Fruit fly (Drosophila melanogaster) whole organism, embryonic: Measurements from ENCODE around the gene CG43136.

Experiments used
- Awh ChIP-seq: fragments of 200-800 bp; sonication (Bioruptor generic); IDR thresholded peaks from 2 replicates; pipeline ENCODE4, ENCODE4 v1.3.6; 2022; ENCODE audit warnings: missing biosample characterization, missing genetic modification characterization
- B-H1 ChIP-seq: fragments of 200-800 bp; sonication (Bioruptor generic); IDR thresholded peaks from 3 replicates; pipeline ENCODE4 v1.3.6; 2022; ENCODE audit warnings: missing biosample characterization, missing genetic modification characterization
- Bgb ChIP-seq: fragments of 200-800 bp; sonication (Bioruptor generic); IDR thresholded peaks from 2 replicates; pipeline ENCODE4 v1.3.6; 2022; ENCODE audit warnings: missing biosample characterization, missing genetic modification characterization; ENCODE audit not compliant: partially characterized antibody
- CG11456 ChIP-seq: fragments of 200-800 bp; sonication (Bioruptor generic); IDR thresholded peaks from 3 replicates; pipeline ENCODE4 v1.3.6; 2022; ENCODE audit warnings: missing biosample characterization, missing genetic modification characterization
- CG12299 ChIP-seq: fragments of 200-800 bp; sonication (Bioruptor generic); optimal IDR thresholded peaks from 2 replicates; lab custom pipeline; 2018; ENCODE audit warnings: missing biosample characterization, mild to moderate bottlenecking, missing genetic modification characterization
- CG12659 ChIP-seq: fragments of 200-800 bp; sonication (Bioruptor generic); optimal IDR thresholded peaks from 3 replicates; lab custom pipeline; 2017; ENCODE audit warnings: mild to moderate bottlenecking, missing biosample characterization, missing genetic modification reagents, missing genetic modification characterization
- CG13287 ChIP-seq: fragments of 200-800 bp; sonication (Bioruptor generic); IDR thresholded peaks from 2 replicates; pipeline ENCODE4 v1.3.6; 2022; ENCODE audit warnings: missing biosample characterization, missing genetic modification characterization; ENCODE audit not compliant: partially characterized antibody
- CG14014 ChIP-seq: fragments of 200-800 bp; sonication (Bioruptor generic); IDR thresholded peaks from 2 replicates; pipeline ENCODE4 v1.3.6; 2022; ENCODE audit warnings: missing biosample characterization, missing genetic modification characterization
- CG14050 ChIP-seq: fragments of 200-800 bp; sonication (Bioruptor generic); IDR thresholded peaks from 3 replicates; pipeline ENCODE4 v1.3.6; 2022; ENCODE audit warnings: missing biosample characterization, missing genetic modification characterization
- CG15269 ChIP-seq: fragments of 200-800 bp; sonication (Bioruptor generic); optimal IDR thresholded peaks from 2 replicates; lab custom pipeline; 2018; ENCODE audit warnings: missing biosample characterization, mild to moderate bottlenecking, missing genetic modification characterization, moderate library complexity
- CG18262 ChIP-seq: fragments of 200-800 bp; optimal IDR thresholded peaks from 3 replicates; lab custom pipeline; 2019; ENCODE audit warnings: missing biosample characterization, mild to moderate bottlenecking, missing genetic modification characterization, moderate library complexity
- CG18599 ChIP-seq: fragments of 200-800 bp; sonication (Bioruptor generic); optimal IDR thresholded peaks from 3 replicates; lab custom pipeline; 2017; ENCODE audit warnings: missing biosample characterization, missing genetic modification characterization, mild to moderate bottlenecking, moderate library complexity, missing genetic modification reagents
- CG18764 ChIP-seq: fragments of 200-800 bp; sonication (Bioruptor generic); optimal IDR thresholded peaks from 3 replicates; lab custom pipeline; 2016; ENCODE audit warnings: missing biosample characterization, missing genetic modification characterization
- CG2678 ChIP-seq: fragments of 200-800 bp; sonication (Bioruptor generic); optimal IDR thresholded peaks from 3 replicates; lab custom pipeline; 2019; ENCODE audit warnings: missing biosample characterization, mild to moderate bottlenecking, missing genetic modification characterization, moderate library complexity
- CG2875 ChIP-seq: fragments of 200-800 bp; sonication (Bioruptor generic); optimal IDR thresholded peaks from 2 replicates; lab custom pipeline; 2017; ENCODE audit warnings: missing biosample characterization, mild to moderate bottlenecking, missing genetic modification characterization, missing genetic modification reagents
- CG3726 ChIP-seq: fragments of 200-800 bp; sonication (Bioruptor generic); IDR thresholded peaks from 3 replicates; pipeline ENCODE4, ENCODE4 v1.3.6; 2022; ENCODE audit warnings: missing biosample characterization, missing genetic modification characterization
- CG3838 ChIP-seq: fragments of 200-800 bp; sonication (Bioruptor generic); optimal IDR thresholded peaks from 3 replicates; lab custom pipeline; 2016; ENCODE audit warnings: missing biosample characterization, missing genetic modification characterization
- CG6175 ChIP-seq: fragments of 200-800 bp; sonication (Bioruptor generic); IDR thresholded peaks from 3 replicates; pipeline ENCODE4 v1.3.6; 2022; ENCODE audit warnings: missing biosample characterization, missing genetic modification characterization
- CG6254 ChIP-seq: fragments of 200-800 bp; sonication (Bioruptor generic); optimal IDR thresholded peaks from 3 replicates; lab custom pipeline; 2017; ENCODE audit warnings: mild to moderate bottlenecking, missing biosample characterization, missing genetic modification reagents, missing genetic modification characterization
- CG8290 ChIP-seq, 3 experiments: fragments of 200-800 bp; sonication (Bioruptor generic); optimal IDR thresholded peaks; 2 replicates each; lab custom pipeline; 2016 to 2019; ENCODE audit warnings: missing biosample characterization in 3 of 3, missing genetic modification characterization in 3 of 3, mild to moderate bottlenecking in 2 of 3, moderate library complexity in 1 of 3
- Dbx ChIP-seq: fragments of 200-800 bp; sonication (Bioruptor generic); IDR thresholded peaks from 3 replicates; pipeline ENCODE4 v1.3.6; 2022; ENCODE audit warnings: missing biosample characterization, missing genetic modification characterization
- Hand ChIP-seq: fragments of 200-800 bp; sonication (Bioruptor generic); optimal IDR thresholded peaks from 2 replicates; lab custom pipeline; 2017; ENCODE audit warnings: mild to moderate bottlenecking, missing biosample characterization, missing genetic modification reagents, missing genetic modification characterization
- HmgZ ChIP-seq: fragments of 200-800 bp; sonication (Bioruptor generic); optimal IDR thresholded peaks from 2 replicates; lab custom pipeline; 2018; ENCODE audit warnings: missing biosample characterization, mild to moderate bottlenecking, missing genetic modification characterization
- Hmx ChIP-seq: fragments of 200-800 bp; sonication (Bioruptor generic); optimal IDR thresholded peaks from 2 replicates; lab custom pipeline; 2016; ENCODE audit warnings: missing biosample characterization, missing genetic modification characterization
- Hr51 ChIP-seq, 2 experiments: fragments of 200-800 bp; sonication (Bioruptor generic); optimal IDR thresholded peaks; 2 replicates in 1 of 2; 3 replicates in 1 of 2; lab custom pipeline; 2016 to 2018; ENCODE audit warnings: missing biosample characterization in 2 of 2, missing genetic modification characterization in 2 of 2, mild to moderate bottlenecking in 1 of 2, moderate library complexity in 1 of 2
- Oli ChIP-seq: fragments of 200-800 bp; sonication (Bioruptor generic); optimal IDR thresholded peaks from 2 replicates; lab custom pipeline; 2018; ENCODE audit warnings: missing biosample characterization, mild to moderate bottlenecking, missing genetic modification characterization, moderate library complexity
- Optix ChIP-seq: fragments of 200-800 bp; sonication (Bioruptor generic); IDR thresholded peaks from 3 replicates; pipeline ENCODE4 v1.3.6; 2022; ENCODE audit warnings: missing biosample characterization, missing genetic modification characterization
- PHDP ChIP-seq: fragments of 200-800 bp; sonication (Bioruptor generic); optimal IDR thresholded peaks from 3 replicates; lab custom pipeline; 2018; ENCODE audit warnings: missing biosample characterization, mild to moderate bottlenecking, missing genetic modification characterization, moderate library complexity
- Rfx ChIP-seq: fragments of 200-800 bp; sonication (Bioruptor generic); IDR thresholded peaks from 2 replicates; pipeline ENCODE4 v1.3.6; 2022; ENCODE audit warnings: missing biosample characterization, missing genetic modification characterization
- Sin3A ChIP-seq: fragments of >200 bp; optimal IDR thresholded peaks from 2 replicates; lab custom pipeline; 2018
- ash1 ChIP-seq: fragments of 200-800 bp; sonication (Bioruptor generic); optimal IDR thresholded peaks from 2 replicates; lab custom pipeline; 2018; ENCODE audit warnings: missing biosample characterization, mild to moderate bottlenecking, missing genetic modification characterization
- bigmax ChIP-seq: fragments of 200-800 bp; sonication (Bioruptor generic); optimal IDR thresholded peaks from 2 replicates; lab custom pipeline; 2018; ENCODE audit warnings: missing biosample characterization, mild to moderate bottlenecking, missing genetic modification characterization
- danr ChIP-seq: fragments of 200-800 bp; sonication (Bioruptor generic); IDR thresholded peaks from 2 replicates; pipeline ENCODE4 v1.3.6; 2022; ENCODE audit warnings: missing biosample characterization, missing genetic modification characterization
- eve ChIP-seq, 2 experiments: fragments of >200 bp; optimal IDR thresholded peaks; 2 replicates each; lab custom pipeline; 2017; ENCODE audit warnings: missing biosample characterization in 2 of 2, missing genetic modification characterization in 2 of 2
- eyg ChIP-seq: fragments of 200-800 bp; sonication (Bioruptor generic); optimal IDR thresholded peaks from 3 replicates; lab custom pipeline; 2016; ENCODE audit warnings: missing biosample characterization, missing genetic modification characterization
- fd102C ChIP-seq: fragments of 200-800 bp; sonication (Bioruptor generic); optimal IDR thresholded peaks from 2 replicates; lab custom pipeline; 2018; ENCODE audit warnings: missing biosample characterization, mild to moderate bottlenecking, missing genetic modification characterization, moderate library complexity
- ftz-f1 ChIP-seq: fragments of 200-800 bp; sonication (Bioruptor generic); optimal IDR thresholded peaks from 2 replicates; lab custom pipeline; 2016; ENCODE audit warnings: missing biosample characterization, missing genetic modification characterization
- grau ChIP-seq: fragments of 200-800 bp; optimal IDR thresholded peaks from 3 replicates; lab custom pipeline; 2019; ENCODE audit warnings: missing biosample characterization, mild to moderate bottlenecking, missing genetic modification characterization, moderate library complexity
- ham ChIP-seq: fragments of 200-800 bp; sonication (Bioruptor generic); IDR thresholded peaks from 2 replicates; pipeline ENCODE4 v1.3.6; 2022; ENCODE audit warnings: missing biosample characterization, missing genetic modification characterization
- hb ChIP-seq: fragments of 200-800 bp; sonication (Bioruptor generic); IDR thresholded peaks from 3 replicates; pipeline ENCODE4 v1.3.6; 2022; ENCODE audit warnings: missing biosample characterization, missing genetic modification characterization; ENCODE audit not compliant: partially characterized antibody
- ind ChIP-seq: fragments of 200-800 bp; sonication (Bioruptor generic); optimal IDR thresholded peaks from 3 replicates; lab custom pipeline; 2016; ENCODE audit warnings: missing biosample characterization, missing genetic modification characterization
- jing ChIP-seq: fragments of 200-800 bp; sonication (Bioruptor generic); optimal IDR thresholded peaks from 2 replicates; lab custom pipeline; 2018; ENCODE audit warnings: missing biosample characterization, mild to moderate bottlenecking, missing genetic modification characterization
- kay ChIP-seq: fragments of 200-800 bp; sonication (Bioruptor generic); optimal IDR thresholded peaks from 2 replicates; lab custom pipeline; 2016; ENCODE audit warnings: missing biosample characterization, missing genetic modification characterization
- lilli ChIP-seq: fragments of 200-800 bp; sonication (Bioruptor generic); optimal IDR thresholded peaks from 3 replicates; lab custom pipeline; 2016; ENCODE audit warnings: missing biosample characterization, missing genetic modification characterization
- p53 ChIP-seq: fragments of 200-800 bp; sonication (Bioruptor generic); optimal IDR thresholded peaks from 2 replicates; lab custom pipeline; 2016; ENCODE audit warnings: missing biosample characterization, missing genetic modification characterization
- scrt ChIP-seq: fragments of 200-800 bp; sonication (Bioruptor generic); optimal IDR thresholded peaks from 2 replicates; lab custom pipeline; 2018; ENCODE audit warnings: missing biosample characterization, mild to moderate bottlenecking, missing genetic modification characterization, moderate library complexity
- slbo ChIP-seq: fragments of 200-800 bp; sonication (Bioruptor generic); IDR thresholded peaks from 2 replicates; pipeline ENCODE4 v1.3.6; 2022; ENCODE audit warnings: missing biosample characterization, missing genetic modification characterization
- sug ChIP-seq: fragments of 200-800 bp; optimal IDR thresholded peaks from 2 replicates; lab custom pipeline; 2019; ENCODE audit warnings: missing biosample characterization, mild to moderate bottlenecking, missing genetic modification characterization, moderate library complexity
- tap ChIP-seq: fragments of 200-800 bp; optimal IDR thresholded peaks from 3 replicates; lab custom pipeline; 2019; ENCODE audit warnings: missing biosample characterization, mild to moderate bottlenecking, missing genetic modification characterization, moderate library complexity
- tll ChIP-seq, 2 experiments: fragments of 200-800 bp in 1 of 2; fragments of >200 bp in 1 of 2; sonication (Bioruptor generic) in 1 of 2; optimal IDR thresholded peaks; 2 replicates each; lab custom pipeline; 2017 to 2019; ENCODE audit warnings: missing biosample characterization in 2 of 2, missing genetic modification characterization in 2 of 2, mild to moderate bottlenecking in 1 of 2, moderate library complexity in 1 of 2
- tx ChIP-seq: fragments of 200-800 bp; sonication (Bioruptor generic); optimal IDR thresholded peaks from 2 replicates; lab custom pipeline; 2016; ENCODE audit warnings: missing biosample characterization, missing genetic modification characterization

CG43136 gene

dm6 chrX:5866095-5866494 is 12.5 kb downstream of the CG43136 start (continued):
- 0 out of 3 replicates have a peak, but pooled peaks have one; percentile 61 for TF ChIP-seq CG3726 (GFP tag; lab: Robert Waterston, UW)
- TF ChIP-seq HmgZ (tag; lab: Kevin White, UChicago): no peak
- no peak for TF ChIP-seq tll (GFP tag; optimal IDR thresholded peaks at IDR 0.05; lab: Kevin White, UChicago)
- TF ChIP-seq Sin3A (lab: Kevin White, UChicago): no peak
- TF ChIP-seq hb (GFP tag; lab: Robert Waterston, UW): no peak
- peak; percentile 2 for TF ChIP-seq PHDP
- TF ChIP-seq Optix: no peak
- no peak for TF ChIP-seq CG6254 (GFP tag; lab: Kevin White, UChicago)
- no peak for TF ChIP-seq CG8290 (GFP tag; optimal IDR thresholded peaks at IDR 0.05; lab: Kevin White, UChicago)
- TF ChIP-seq CG8290 (tag; optimal IDR thresholded peaks at IDR 0.05; lab: Kevin White, UChicago): peak in 1 of 2 experiments; percentile 73
- TF ChIP-seq CG6175: no peak
- no peak for TF ChIP-seq p53
- peak; percentile 19 for TF ChIP-seq CG15269 (tag; lab: Kevin White, UChicago)
- TF ChIP-seq CG2875 (GFP tag; lab: Kevin White, UChicago): no peak
- 0 out of 3 replicates have a peak, but pooled peaks have one; percentile 16 for TF ChIP-seq CG11456 (GFP tag; lab: Robert Waterston, UW)
- no peak for TF ChIP-seq Dbx (GFP tag; lab: Robert Waterston, UW)
- TF ChIP-seq CG2678 (tag; lab: Kevin White, UChicago): no peak
- peak; percentile 5 for TF ChIP-seq scrt (GFP tag; lab: Kevin White, UChicago)
- TF ChIP-seq ind (GFP tag; lab: Kevin White, UChicago): peak; percentile 26
- no peak for TF ChIP-seq Awh (GFP tag; lab: Robert Waterston, UW)
- no peak for TF ChIP-seq CG12299 (tag; lab: Kevin White, UChicago)
- no peak for TF ChIP-seq CG14050 (GFP tag; lab: Robert Waterston, UW)
- peak; percentile 50 for TF ChIP-seq slbo (GFP tag; lab: Robert Waterston, UW)
- no peak for TF ChIP-seq ash1 (GFP tag; lab: Kevin White, UChicago)
- no peak for TF ChIP-seq B-H1
- no peak for TF ChIP-seq CG3838 (GFP tag; lab: Kevin White, UChicago)
- no peak for TF ChIP-seq Hmx
- no peak for TF ChIP-seq CG18764 (GFP tag; lab: Kevin White, UChicago)
- TF ChIP-seq Hr51 (GFP tag; optimal IDR thresholded peaks at IDR 0.05; lab: Kevin White, UChicago): peak in 1 of 2 experiments; percentile 14
- TF ChIP-seq ftz-f1 (GFP tag; lab: Kevin White, UChicago): no peak
- no peak for TF ChIP-seq jing
- TF ChIP-seq eve (GFP tag; optimal IDR thresholded peaks at IDR 0.05; lab: Kevin White, UChicago): peak in 1 of 2 experiments; percentile 36
- TF ChIP-seq fd102C: no peak
- TF ChIP-seq CG14014 (GFP tag; lab: Robert Waterston, UW): peak; percentile 32; the same call in 1 of the 2 replicates
- no peak for TF ChIP-seq CG13287 (GFP tag; lab: Robert Waterston, UW)
- TF ChIP-seq CG18599: peak; percentile 62
- TF ChIP-seq danr (GFP tag; lab: Robert Waterston, UW): no peak
- TF ChIP-seq sug (tag; lab: Kevin White, UChicago): no peak
- TF ChIP-seq kay (GFP tag; lab: Kevin White, UChicago): no peak
- no peak for TF ChIP-seq lilli
- peak; percentile 40; the same call in 1 of the 2 replicates for TF ChIP-seq Rfx (GFP tag; lab: Robert Waterston, UW)
- TF ChIP-seq grau: peak; percentile 66
- TF ChIP-seq tap (tag; lab: Kevin White, UChicago): no peak
- no peak for TF ChIP-seq CG12659 (GFP tag; lab: Kevin White, UChicago)
- no peak for TF ChIP-seq ham (GFP tag; lab: Robert Waterston, UW)
- TF ChIP-seq CG18262 (tag; lab: Kevin White, UChicago): no peak
- TF ChIP-seq bigmax (GFP tag; lab: Kevin White, UChicago): no peak
- TF ChIP-seq tx: no peak
- no peak for TF ChIP-seq eyg (GFP tag; lab: Kevin White, UChicago)
- no peak for TF ChIP-seq Bgb
- no peak for TF ChIP-seq Oli (tag; lab: Kevin White, UChicago)
- TF ChIP-seq Hand (GFP tag; lab: Kevin White, UChicago): no peak
